Worm (Caenorhabditis elegans) whole organism, L3 larva: ENCODE data around the gene fbxb-48.

Source experiments
- R02D3.7 ChIP-seq: fragments of 150-350 bp; optimal IDR thresholded peaks from 2 replicates; lab custom pipeline; 2014; ENCODE audit warnings: missing biosample characterization, missing genetic modification characterization
- ceh-28 ChIP-seq: fragments of 150-350 bp; optimal IDR thresholded peaks from 2 replicates; lab custom pipeline; 2014; ENCODE audit warnings: missing biosample characterization, missing genetic modification reagents, missing genetic modification characterization
- ceh-9 ChIP-seq: sonication (generic microtip); optimal IDR thresholded peaks from 2 replicates; lab custom pipeline; 2018; ENCODE audit warnings: missing biosample characterization, missing genetic modification characterization
- egl-27 ChIP-seq: sonication (generic microtip); optimal IDR thresholded peaks from 4 replicates; lab custom pipeline; 2017; ENCODE audit warnings: missing biosample characterization, missing genetic modification reagents, missing genetic modification characterization
- egl-5 ChIP-seq: fragments of 150-350 bp; optimal IDR thresholded peaks from 2 replicates; lab custom pipeline; 2017; ENCODE audit warnings: missing biosample characterization, missing genetic modification reagents, missing genetic modification characterization, inconsistent platforms
- elt-1 ChIP-seq: fragments of 150-350 bp; optimal IDR thresholded peaks from 2 replicates; lab custom pipeline; 2014; ENCODE audit warnings: missing biosample characterization, missing genetic modification characterization
- elt-2 ChIP-seq: sonication (generic microtip); optimal IDR thresholded peaks from 2 replicates; lab custom pipeline; 2016; ENCODE audit warnings: missing genetic modification reagents, mild to moderate bottlenecking, missing genetic modification characterization, missing compliant biosample characterization
- fkh-10 ChIP-seq: sonication (generic microtip); optimal IDR thresholded peaks from 2 replicates; lab custom pipeline; 2017; ENCODE audit warnings: missing biosample characterization, missing genetic modification reagents, missing genetic modification characterization
- jun-1 ChIP-seq: fragments of 150-350 bp; optimal IDR thresholded peaks from 2 replicates; lab custom pipeline; 2014; ENCODE audit warnings: missing biosample characterization, missing genetic modification reagents, missing genetic modification characterization
- lin-15B ChIP-seq: fragments of 150-350 bp; optimal IDR thresholded peaks from 2 replicates; lab custom pipeline; 2014; ENCODE audit warnings: missing biosample characterization, missing genetic modification characterization
- lin-39 ChIP-seq: fragments of 150-350 bp; optimal IDR thresholded peaks from 2 replicates; lab custom pipeline; 2018; ENCODE audit warnings: missing biosample characterization, missing genetic modification reagents, missing genetic modification characterization
- lsy-12 ChIP-seq: sonication (generic microtip); optimal IDR thresholded peaks from 2 replicates; lab custom pipeline; 2016; ENCODE audit warnings: mild to moderate bottlenecking, missing genetic modification characterization, missing compliant biosample characterization
- mml-1 ChIP-seq: fragments of 150-350 bp; sonication (generic microtip); optimal IDR thresholded peaks from 3 replicates; lab custom pipeline; 2014; ENCODE audit warnings: missing biosample characterization, missing genetic modification characterization
- nhr-12 ChIP-seq: fragments of 150-350 bp; optimal IDR thresholded peaks from 2 replicates; lab custom pipeline; 2014; ENCODE audit warnings: missing biosample characterization, missing genetic modification characterization
- nhr-23 ChIP-seq: fragments of 150-350 bp; optimal IDR thresholded peaks from 2 replicates; lab custom pipeline; 2014; ENCODE audit warnings: missing biosample characterization, missing genetic modification reagents, missing genetic modification characterization
- nhr-237 ChIP-seq: fragments of 150-350 bp; optimal IDR thresholded peaks from 2 replicates; lab custom pipeline; 2014; ENCODE audit warnings: missing biosample characterization, missing genetic modification characterization
- nhr-25 ChIP-seq: sonication (generic microtip); optimal IDR thresholded peaks from 2 replicates; lab custom pipeline; 2017; ENCODE audit warnings: missing biosample characterization, missing genetic modification characterization
- nhr-28 ChIP-seq: fragments of 150-350 bp; optimal IDR thresholded peaks from 2 replicates; lab custom pipeline; 2014; ENCODE audit warnings: missing biosample characterization, missing genetic modification characterization
- nhr-43 ChIP-seq: sonication (generic microtip); optimal IDR thresholded peaks from 2 replicates; lab custom pipeline; 2016; ENCODE audit warnings: mild to moderate bottlenecking, missing genetic modification characterization, missing compliant biosample characterization; ENCODE audit not compliant: poor library complexity, severe bottlenecking
- nhr-76 ChIP-seq: fragments of 150-350 bp; sonication (generic microtip); optimal IDR thresholded peaks from 5 replicates; lab custom pipeline; 2014; ENCODE audit warnings: missing biosample characterization, missing genetic modification characterization
- nhr-77 ChIP-seq: fragments of 150-350 bp; optimal IDR thresholded peaks from 2 replicates; lab custom pipeline; 2014; ENCODE audit warnings: missing biosample characterization, missing genetic modification characterization
- pqm-1 ChIP-seq: fragments of 150-350 bp; optimal IDR thresholded peaks from 2 replicates; lab custom pipeline; 2017; ENCODE audit warnings: missing biosample characterization, missing genetic modification characterization, inconsistent platforms
- skn-1 ChIP-seq: fragments of 150-350 bp; optimal IDR thresholded peaks from 2 replicates; lab custom pipeline; 2014; ENCODE audit warnings: missing biosample characterization, missing genetic modification characterization
- snpc-4 ChIP-seq: fragments of 150-350 bp; optimal IDR thresholded peaks from 2 replicates; lab custom pipeline; 2014; ENCODE audit warnings: missing biosample characterization, missing genetic modification characterization
- tbx-2 ChIP-seq: sonication (generic microtip); optimal IDR thresholded peaks from 2 replicates; lab custom pipeline; 2016; ENCODE audit warnings: mild to moderate bottlenecking, missing genetic modification characterization, missing compliant biosample characterization
- unc-62 ChIP-seq: fragments of 150-350 bp; sonication (generic microtip); optimal IDR thresholded peaks from 4 replicates; lab custom pipeline; 2014; ENCODE audit warnings: missing biosample characterization, missing genetic modification reagents, missing genetic modification characterization
- ztf-11 ChIP-seq: fragments of 150-350 bp; optimal IDR thresholded peaks from 2 replicates; lab custom pipeline; 2014; ENCODE audit warnings: missing biosample characterization, missing genetic modification characterization
- ztf-4 ChIP-seq: fragments of 150-350 bp; optimal IDR thresholded peaks from 2 replicates; lab custom pipeline; 2014; ENCODE audit warnings: missing biosample characterization, missing genetic modification characterization

fbxb-48 gene

DNA sequence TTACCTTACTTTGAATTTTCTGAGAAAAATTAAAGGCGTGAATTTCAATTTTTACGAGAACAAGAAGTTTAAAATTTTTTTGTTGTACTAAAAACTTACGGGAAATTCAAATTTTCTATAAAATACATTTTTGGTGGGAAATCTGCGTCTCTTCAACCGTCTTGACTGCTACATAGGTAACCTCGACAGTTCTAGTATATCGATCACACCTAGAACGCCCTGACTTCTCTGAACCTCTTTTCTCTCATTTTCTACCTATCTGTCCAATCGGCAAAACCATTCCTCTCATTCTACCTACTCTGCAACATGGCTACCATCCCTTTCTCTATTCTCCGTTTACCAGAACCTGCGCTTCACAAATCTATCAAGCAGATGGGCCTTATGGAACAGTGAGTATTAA is 35.3 kb downstream of the fbxb-48 start, which contains the start of gene fbxb-25:
Gene fbxb-25 (plus strand): TSS at position 301 of the 400 bp plus-strand sequence.
- TF ChIP-seq fkh-10 (GFP tag; lab: Kevin White, UChicago) (no peak), nhr-237 (tag; lab: Kevin White, UChicago) (no peak), nhr-12 (tag; lab: Kevin White, UChicago) (no peak), nhr-76 (tag; lab: Kevin White, UChicago) (no peak), mml-1 (tag; lab: Kevin White, UChicago) (no peak), pqm-1 (tag; lab: Kevin White, UChicago) (no peak), nhr-77 (tag; lab: Kevin White, UChicago) (no peak), jun-1 (tag; lab: Kevin White, UChicago) (no peak), lin-39 (tag; lab: Kevin White, UChicago) (no peak)

DNA sequence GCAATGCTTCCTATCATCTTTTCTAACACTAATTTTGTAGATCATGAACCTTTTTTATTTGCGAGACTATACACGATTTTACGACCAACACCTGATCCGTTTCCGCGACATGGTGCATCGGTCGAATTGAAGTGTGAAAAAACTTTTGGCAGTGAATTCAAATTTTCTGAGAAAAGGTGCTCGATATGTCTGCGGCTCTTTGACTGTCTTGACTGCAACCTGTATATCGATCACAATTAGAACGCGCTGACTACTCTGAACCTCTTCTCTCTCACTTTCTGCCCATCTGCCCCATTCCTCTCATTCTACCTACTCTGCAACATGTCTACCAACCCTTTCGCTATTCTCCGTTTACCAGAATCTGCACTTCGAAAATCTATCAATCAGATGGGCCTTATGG is 36.8 kb downstream of the fbxb-48 start, which contains the start of gene fbxb-26:
Gene fbxb-26 (plus strand): TSS at position 301 of the 400 bp plus-strand sequence.
- TF ChIP-seq nhr-77 (tag; lab: Kevin White, UChicago) (no peak), ceh-9 (tag; lab: Kevin White, UChicago) (no peak), fkh-10 (GFP tag; lab: Kevin White, UChicago) (no peak), pqm-1 (tag; lab: Kevin White, UChicago) (no peak), skn-1 (tag; lab: Kevin White, UChicago) (no peak), ceh-28 (no peak), elt-2 (no peak), tbx-2 (tag; lab: Kevin White, UChicago) (no peak), jun-1 (tag; lab: Kevin White, UChicago) (no peak), nhr-76 (tag; lab: Kevin White, UChicago) (no peak), snpc-4 (tag; lab: Kevin White, UChicago) (no peak), ztf-11 (no peak)

DNA sequence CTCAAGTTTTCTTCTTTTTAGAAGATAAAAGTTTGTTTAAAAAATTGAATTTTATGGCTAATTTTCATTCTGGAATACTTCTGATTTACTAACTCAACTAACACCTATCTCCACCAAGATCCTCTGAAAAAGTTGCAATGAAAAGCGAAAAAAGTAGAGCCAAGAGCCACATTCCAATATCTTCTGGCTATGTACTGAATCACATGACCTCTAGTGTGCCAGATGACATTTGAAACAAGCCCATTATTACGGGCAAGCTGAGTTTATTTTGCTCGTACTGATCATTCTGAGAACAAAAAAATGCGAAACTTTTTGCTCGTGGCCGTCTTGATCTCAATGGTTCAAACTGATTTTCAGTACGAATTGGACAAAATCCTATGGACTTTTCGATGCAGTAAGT is 40.0 kb downstream of the fbxb-48 start, which contains the start of gene irld-36:
Gene irld-36 (plus strand): TSS at position 301 of the 400 bp plus-strand sequence.
- no peak for TF ChIP-seq nhr-12 (tag; lab: Kevin White, UChicago)
- TF ChIP-seq nhr-77 (tag; lab: Kevin White, UChicago) = no peak
- no peak for TF ChIP-seq lsy-12 (tag; lab: Kevin White, UChicago)
- no peak for TF ChIP-seq unc-62 (GFP tag; lab: Kevin White, UChicago)
- TF ChIP-seq pqm-1 (tag; lab: Kevin White, UChicago) = no peak
- TF ChIP-seq nhr-28 (tag; lab: Kevin White, UChicago) = no peak
- TF ChIP-seq elt-2 = no peak
- no peak for TF ChIP-seq egl-27
- no peak for TF ChIP-seq jun-1 (tag; lab: Kevin White, UChicago)
- TF ChIP-seq ceh-28 = no peak
- no peak for TF ChIP-seq lin-15B (tag; lab: Kevin White, UChicago)
- TF ChIP-seq, all 47 proteins: peak for 0

DNA sequence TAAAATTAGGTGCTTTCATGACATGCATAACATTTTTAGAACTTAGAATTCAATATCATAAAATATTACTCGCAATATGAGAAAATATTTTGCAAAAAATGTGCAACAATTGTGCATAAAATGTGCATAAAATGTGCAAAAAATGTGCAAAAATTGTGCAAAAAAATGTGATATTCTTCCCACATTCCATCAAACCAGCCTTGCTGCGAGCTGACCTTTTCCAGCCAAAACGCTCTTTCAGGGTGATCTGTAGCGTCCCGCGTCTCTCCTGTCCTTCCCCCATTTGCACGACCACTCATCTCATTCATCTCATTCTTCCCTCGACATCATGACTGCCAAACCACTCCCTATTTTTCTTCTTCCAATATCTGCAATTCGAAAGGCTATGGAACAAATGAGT is 43.0 kb downstream of the fbxb-48 start, which contains the start of gene fbxb-17:
Gene fbxb-17 (plus strand): TSS at position 301 of the 400 bp plus-strand sequence.
- TF ChIP-seq pqm-1 (tag; lab: Kevin White, UChicago) (no peak), nhr-43 (no peak), R02D3.7 (tag; lab: Kevin White, UChicago) (no peak), nhr-25 (tag; lab: Kevin White, UChicago) (no peak), lin-39 (tag; lab: Kevin White, UChicago) (no peak), nhr-28 (tag; lab: Kevin White, UChicago) (no peak)

DNA sequence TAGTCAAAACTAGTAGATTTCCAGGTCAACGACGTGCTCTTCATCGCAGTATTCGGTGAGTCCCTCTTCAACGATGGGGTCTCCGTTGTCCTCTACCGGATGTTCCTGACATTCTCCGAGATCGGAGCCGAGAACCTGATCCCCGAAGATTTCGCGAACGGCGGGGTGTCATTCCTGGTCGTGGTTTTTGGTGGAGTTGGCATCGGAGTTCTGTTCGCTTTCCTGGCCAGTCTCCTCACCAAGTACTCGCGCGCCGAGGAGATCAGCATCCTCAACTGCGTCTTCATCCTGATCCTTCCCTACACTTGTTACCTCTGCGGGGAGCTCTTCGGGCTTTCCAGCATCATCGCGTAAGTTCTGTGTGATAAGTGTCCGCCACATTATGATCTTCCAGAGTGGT is 46.4 kb downstream of the fbxb-48 start:
- TF ChIP-seq lsy-12 (tag; lab: Kevin White, UChicago) = no peak
- TF ChIP-seq nhr-237 (tag; lab: Kevin White, UChicago) = no peak
- TF ChIP-seq jun-1 (tag; lab: Kevin White, UChicago) = no peak
- no peak for TF ChIP-seq ztf-4
- TF ChIP-seq elt-1 (tag; lab: Kevin White, UChicago) = no peak
- no peak for TF ChIP-seq unc-62 (GFP tag; lab: Kevin White, UChicago)
- no peak for TF ChIP-seq lin-39 (tag; lab: Kevin White, UChicago)
- TF ChIP-seq egl-5 (tag; lab: Kevin White, UChicago) = no peak
- TF ChIP-seq, all 47 proteins: peak for 0

DNA sequence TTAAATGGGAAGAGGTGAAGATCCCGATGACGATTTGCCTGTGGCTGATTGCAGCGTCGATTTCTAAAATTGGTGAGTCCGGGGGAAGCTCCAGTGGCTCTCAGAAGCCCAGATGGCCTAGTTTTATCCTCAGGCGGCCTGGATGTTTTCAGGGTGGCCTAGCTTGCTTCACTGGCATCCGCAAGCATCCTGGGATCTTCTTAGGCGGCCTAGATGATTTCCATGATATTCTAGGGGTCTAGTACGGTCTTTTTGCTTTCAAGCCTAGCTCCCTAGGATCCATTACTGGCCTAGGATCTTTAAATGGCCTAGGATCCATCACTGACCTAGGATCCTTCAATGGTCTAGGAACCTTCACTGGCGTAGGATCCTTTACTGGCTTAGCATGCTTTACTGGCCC is 48.1 kb downstream of the fbxb-48 start:
- TF ChIP-seq nhr-23 (tag; lab: Kevin White, UChicago) (no peak), lin-39 (tag; lab: Kevin White, UChicago) (no peak), lsy-12 (tag; lab: Kevin White, UChicago) (no peak)
